Fruit fly (Drosophila melanogaster) whole organism, embryonic: ENCODE data around the gene CG15439.

ENCODE experiments used
- B-H2 ChIP-seq: fragments of 200-800 bp; sonication (Bioruptor generic); optimal IDR thresholded peaks from 2 replicates; lab custom pipeline; 2018; ENCODE audit warnings: missing biosample characterization, mild to moderate bottlenecking, missing genetic modification characterization
- BEAF-32 ChIP-seq: fragments of 200-800 bp; sonication (Bioruptor generic); optimal IDR thresholded peaks from 3 replicates; lab custom pipeline; 2017; ENCODE audit warnings: missing biosample characterization, missing genetic modification characterization, mild to moderate bottlenecking, moderate library complexity, missing genetic modification reagents
- C15 ChIP-seq: fragments of 200-800 bp; sonication (Bioruptor generic); IDR thresholded peaks from 3 replicates; pipeline ENCODE4 v1.3.6; 2022; ENCODE audit warnings: missing biosample characterization, missing genetic modification characterization
- CG12299 ChIP-seq: fragments of 200-800 bp; sonication (Bioruptor generic); optimal IDR thresholded peaks from 2 replicates; lab custom pipeline; 2018; ENCODE audit warnings: missing biosample characterization, mild to moderate bottlenecking, missing genetic modification characterization
- CG13296 ChIP-seq: fragments of 200-800 bp; sonication (Bioruptor generic); optimal IDR thresholded peaks from 3 replicates; lab custom pipeline; 2018; ENCODE audit warnings: missing biosample characterization, mild to moderate bottlenecking, missing genetic modification characterization
- CG14710 ChIP-seq: fragments of 200-800 bp; sonication (Bioruptor generic); optimal IDR thresholded peaks from 3 replicates; lab custom pipeline; 2019; ENCODE audit warnings: missing biosample characterization, mild to moderate bottlenecking, missing genetic modification characterization, moderate library complexity
- CG14860 ChIP-seq: fragments of 200-800 bp; sonication (Bioruptor generic); IDR thresholded peaks from 3 replicates; pipeline ENCODE4 v1.3.6; 2022; ENCODE audit warnings: missing biosample characterization, missing genetic modification characterization; ENCODE audit not compliant: partially characterized antibody
- CG1603 ChIP-seq: fragments of 200-800 bp; sonication (Bioruptor generic); optimal IDR thresholded peaks from 2 replicates; lab custom pipeline; 2019; ENCODE audit warnings: missing biosample characterization, mild to moderate bottlenecking, missing genetic modification characterization, moderate library complexity
- CG18262 ChIP-seq: fragments of 200-800 bp; optimal IDR thresholded peaks from 3 replicates; lab custom pipeline; 2019; ENCODE audit warnings: missing biosample characterization, mild to moderate bottlenecking, missing genetic modification characterization, moderate library complexity
- CG2199 ChIP-seq: fragments of 200-800 bp; sonication (Bioruptor generic); IDR thresholded peaks from 3 replicates; pipeline ENCODE4 v1.3.6; 2022; ENCODE audit warnings: missing biosample characterization, missing genetic modification characterization
- CG4404 ChIP-seq: fragments of 200-800 bp; sonication (Bioruptor generic); IDR thresholded peaks from 2 replicates; pipeline ENCODE4 v1.3.6; 2022; ENCODE audit warnings: missing biosample characterization, missing genetic modification characterization
- CG4424 ChIP-seq: fragments of 200-800 bp; sonication (Bioruptor generic); optimal IDR thresholded peaks from 3 replicates; lab custom pipeline; 2016; ENCODE audit warnings: missing biosample characterization, missing genetic modification characterization
- CG4617 ChIP-seq: fragments of 200-800 bp; sonication (Bioruptor generic); optimal IDR thresholded peaks from 3 replicates; lab custom pipeline; 2016; ENCODE audit warnings: missing biosample characterization, missing genetic modification characterization, borderline replicate concordance
- CG7556 ChIP-seq: fragments of 200-800 bp; sonication (Bioruptor generic); optimal IDR thresholded peaks from 2 replicates; lab custom pipeline; 2017; ENCODE audit warnings: missing biosample characterization, mild to moderate bottlenecking, missing genetic modification characterization
- CG8765 ChIP-seq: fragments of 200-800 bp; sonication (Bioruptor generic); IDR thresholded peaks from 2 replicates; pipeline ENCODE4 v1.3.6; 2022; ENCODE audit warnings: missing biosample characterization, missing genetic modification characterization
- CG9437 ChIP-seq: fragments of 200-800 bp; sonication (Bioruptor generic); optimal IDR thresholded peaks from 2 replicates; lab custom pipeline; 2018; ENCODE audit warnings: missing biosample characterization, mild to moderate bottlenecking, missing genetic modification characterization
- CG9797 ChIP-seq: fragments of 200-800 bp; sonication (Bioruptor generic); optimal IDR thresholded peaks from 3 replicates; lab custom pipeline; 2018; ENCODE audit warnings: missing biosample characterization, mild to moderate bottlenecking, missing genetic modification characterization
- CG9932 ChIP-seq: fragments of 200-800 bp; sonication (Bioruptor generic); IDR thresholded peaks from 2 replicates; pipeline ENCODE4 v1.3.6; 2022; ENCODE audit warnings: missing biosample characterization, missing genetic modification characterization
- CTCF ChIP-seq: fragments of 200-800 bp; sonication (Bioruptor generic); optimal IDR thresholded peaks from 2 replicates; lab custom pipeline; 2017; ENCODE audit warnings: missing biosample characterization, mild to moderate bottlenecking, missing genetic modification characterization, moderate library complexity
- D19A ChIP-seq: fragments of 200-800 bp; optimal IDR thresholded peaks from 3 replicates; lab custom pipeline; 2019; ENCODE audit warnings: missing biosample characterization, mild to moderate bottlenecking, missing genetic modification characterization, moderate library complexity
- H15 ChIP-seq: fragments of 200-800 bp; sonication (Bioruptor generic); IDR thresholded peaks from 3 replicates; pipeline ENCODE4 v1.3.6; 2022; ENCODE audit warnings: missing biosample characterization, missing genetic modification characterization
- Hr39 ChIP-seq: fragments of >200 bp; optimal IDR thresholded peaks from 2 replicates; lab custom pipeline; 2017
- MBD-R2 ChIP-seq: fragments of 200-800 bp; sonication (Bioruptor generic); IDR thresholded peaks from 2 replicates; pipeline ENCODE4 v1.3.6; 2022; ENCODE audit warnings: missing biosample characterization, missing genetic modification characterization
- Neu2 ChIP-seq: fragments of 200-800 bp; sonication (Bioruptor generic); optimal IDR thresholded peaks from 3 replicates; lab custom pipeline; 2016; ENCODE audit warnings: missing biosample characterization, missing genetic modification characterization, borderline replicate concordance
- Nf-YB ChIP-seq: fragments of 200-800 bp; sonication (Bioruptor generic); optimal IDR thresholded peaks from 3 replicates; lab custom pipeline; 2019; ENCODE audit warnings: missing biosample characterization, mild to moderate bottlenecking, missing genetic modification characterization, moderate library complexity
- Oaz ChIP-seq: fragments of 200-800 bp; sonication (Bioruptor generic); IDR thresholded peaks from 2 replicates; pipeline ENCODE4 v1.3.6; 2022; ENCODE audit warnings: missing biosample characterization, missing genetic modification characterization
- Pdp1 ChIP-seq, 2 experiments: fragments of 200-800 bp; sonication (Bioruptor generic); optimal IDR thresholded peaks; 3 replicates each; lab custom pipeline; 2016; ENCODE audit warnings: missing biosample characterization in 2 of 2, missing genetic modification characterization in 2 of 2, mild to moderate bottlenecking in 1 of 2, moderate library complexity in 1 of 2
- TFAM ChIP-seq: fragments of 200-800 bp; sonication (Bioruptor generic); optimal IDR thresholded peaks from 2 replicates; lab custom pipeline; 2017; ENCODE audit warnings: missing biosample characterization, missing genetic modification characterization, inconsistent platforms
- bcd ChIP-seq: fragments of 200-800 bp; sonication (Bioruptor generic); optimal IDR thresholded peaks from 2 replicates; lab custom pipeline; 2017; ENCODE audit warnings: missing biosample characterization, mild to moderate bottlenecking, missing genetic modification characterization
- bigmax ChIP-seq: fragments of 200-800 bp; sonication (Bioruptor generic); optimal IDR thresholded peaks from 2 replicates; lab custom pipeline; 2018; ENCODE audit warnings: missing biosample characterization, mild to moderate bottlenecking, missing genetic modification characterization
- crc ChIP-seq: fragments of 200-800 bp; sonication (Bioruptor generic); optimal IDR thresholded peaks from 2 replicates; lab custom pipeline; 2016; ENCODE audit warnings: missing biosample characterization, missing genetic modification characterization
- dan ChIP-seq: fragments of 200-800 bp; sonication (Bioruptor generic); IDR thresholded peaks from 2 replicates; pipeline ENCODE4 v1.3.6; 2022; ENCODE audit warnings: missing biosample characterization, missing genetic modification characterization
- esg ChIP-seq: fragments of 200-800 bp; sonication (Bioruptor generic); conservative IDR thresholded peaks from 2 replicates; pipeline ENCODE4 v1.3.6; 2022; ENCODE audit warnings: missing biosample characterization, missing genetic modification characterization
- eve ChIP-seq, 2 experiments: fragments of >200 bp; optimal IDR thresholded peaks; 2 replicates each; lab custom pipeline; 2017; ENCODE audit warnings: missing biosample characterization in 2 of 2, missing genetic modification characterization in 2 of 2
- exex ChIP-seq: fragments of 200-800 bp; sonication (Bioruptor generic); optimal IDR thresholded peaks from 4 replicates; lab custom pipeline; 2018; ENCODE audit warnings: missing biosample characterization, mild to moderate bottlenecking, missing genetic modification characterization, moderate library complexity
- gem ChIP-seq: fragments of 200-800 bp; sonication (Bioruptor generic); optimal IDR thresholded peaks from 2 replicates; lab custom pipeline; 2019; ENCODE audit warnings: missing biosample characterization, mild to moderate bottlenecking, missing genetic modification characterization, moderate library complexity
- gfzf ChIP-seq: fragments of 200-800 bp; sonication (Bioruptor generic); optimal IDR thresholded peaks from 2 replicates; lab custom pipeline; 2016; ENCODE audit warnings: missing biosample characterization, mild to moderate bottlenecking, missing genetic modification characterization, moderate library complexity
- grau ChIP-seq: fragments of 200-800 bp; optimal IDR thresholded peaks from 3 replicates; lab custom pipeline; 2019; ENCODE audit warnings: missing biosample characterization, mild to moderate bottlenecking, missing genetic modification characterization, moderate library complexity
- gsb-n ChIP-seq: fragments of 200-800 bp; sonication (Bioruptor generic); optimal IDR thresholded peaks from 3 replicates; lab custom pipeline; 2018; ENCODE audit warnings: missing biosample characterization, mild to moderate bottlenecking, missing genetic modification characterization
- her ChIP-seq: fragments of 200-800 bp; sonication (Bioruptor generic); optimal IDR thresholded peaks from 2 replicates; lab custom pipeline; 2016; ENCODE audit warnings: missing biosample characterization, missing genetic modification characterization
- hkb ChIP-seq, 2 experiments: fragments of 200-800 bp in 1 of 2; fragments of >200 bp in 1 of 2; sonication (Bioruptor generic) in 1 of 2; IDR thresholded peaks in 1 of 2; optimal IDR thresholded peaks in 1 of 2; 2 replicates each; pipeline versions ENCODE4 v1.3.6 to Lab custom; 2017 to 2022; ENCODE audit warnings: missing biosample characterization in 1 of 2, missing genetic modification characterization in 1 of 2
- knrl ChIP-seq: fragments of 200-800 bp; sonication (Bioruptor generic); IDR thresholded peaks from 3 replicates; pipeline ENCODE4 v1.3.6; 2022; ENCODE audit warnings: missing biosample characterization, missing genetic modification characterization; ENCODE audit not compliant: partially characterized antibody
- lab ChIP-seq: fragments of 200-800 bp; sonication (Bioruptor generic); optimal IDR thresholded peaks from 3 replicates; lab custom pipeline; 2017; ENCODE audit warnings: missing biosample characterization, missing genetic modification characterization, mild to moderate bottlenecking, moderate library complexity, missing genetic modification reagents
- lmd ChIP-seq: fragments of 200-800 bp; sonication (Bioruptor generic); IDR thresholded peaks from 2 replicates; pipeline ENCODE4 v1.3.6; 2022; ENCODE audit warnings: missing biosample characterization, missing genetic modification characterization
- nerfin-1 ChIP-seq: fragments of 200-800 bp; sonication (Bioruptor generic); optimal IDR thresholded peaks from 3 replicates; lab custom pipeline; 2019; ENCODE audit warnings: missing biosample characterization, mild to moderate bottlenecking, missing genetic modification characterization, moderate library complexity
- odd ChIP-seq: fragments of 200-800 bp; sonication (Bioruptor generic); optimal IDR thresholded peaks from 2 replicates; lab custom pipeline; 2017; ENCODE audit warnings: missing biosample characterization, mild to moderate bottlenecking, missing genetic modification characterization
- pnt ChIP-seq: fragments of 200-800 bp; sonication (Bioruptor generic); optimal IDR thresholded peaks from 3 replicates; lab custom pipeline; 2016; ENCODE audit warnings: missing biosample characterization, missing genetic modification characterization
- sens-2 ChIP-seq: fragments of 200-800 bp; sonication (Bioruptor generic); IDR thresholded peaks from 2 replicates; pipeline ENCODE4 v1.3.6; 2022; ENCODE audit warnings: missing biosample characterization, missing genetic modification characterization
- sr ChIP-seq: fragments of 200-800 bp; sonication (Bioruptor generic); IDR thresholded peaks from 3 replicates; pipeline ENCODE4 v1.3.6; 2022; ENCODE audit warnings: missing biosample characterization, missing genetic modification characterization
- vvl ChIP-seq: fragments of 200-800 bp; sonication (Bioruptor generic); IDR thresholded peaks from 2 replicates; pipeline ENCODE4 v1.3.6; 2022; ENCODE audit warnings: missing biosample characterization, missing genetic modification characterization

Gene CG15439

DNA sequence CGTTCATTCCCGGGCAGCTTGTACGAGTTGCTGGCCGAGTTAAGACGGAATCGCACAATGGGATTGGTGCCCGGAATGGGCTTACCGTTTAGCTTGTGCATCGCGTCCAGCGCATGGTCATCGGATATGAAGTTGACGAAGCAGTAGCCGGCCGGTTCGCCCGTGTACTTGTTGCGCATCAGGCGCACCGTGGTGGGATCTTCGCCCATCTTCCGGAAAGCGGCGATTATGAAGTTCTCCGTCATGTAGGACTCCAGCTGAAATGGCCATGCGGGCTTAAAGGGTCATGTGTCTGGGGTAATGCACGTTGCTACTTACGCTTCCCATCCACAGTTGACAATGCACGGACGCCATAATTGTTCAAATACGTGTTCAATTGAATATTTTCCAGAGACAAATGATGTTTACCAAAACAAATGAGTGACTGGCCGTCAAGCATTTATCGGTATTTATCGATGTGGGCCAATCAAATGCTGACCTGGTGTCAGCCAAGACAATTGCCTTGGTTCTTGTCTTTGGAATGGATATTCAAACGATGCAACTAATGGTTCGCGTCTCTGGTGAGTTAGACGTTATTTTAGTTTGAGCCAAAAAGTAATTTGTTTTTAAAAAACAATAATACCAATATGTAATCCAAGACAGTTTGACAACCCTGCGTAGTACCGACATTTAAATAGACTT, 1.3 kb upstream of the CG15439 start, which contains the start of the genes Secp43 and ND-B8 (continued):
- TF ChIP-seq hkb (optimal IDR thresholded peaks at IDR 0.05; lab: Kevin White, UChicago) (no peak), hkb (GFP tag; IDR thresholded peaks at IDR 0.05; lab: Robert Waterston, UW) (no peak), CG9932 (peak; percentile 47; the same call in 1 of the 2 replicates), H15 (no peak), eve (GFP tag; optimal IDR thresholded peaks at IDR 0.05; lab: Kevin White, UChicago) (no peak), CG14860 (GFP tag; lab: Robert Waterston, UW) (peak; percentile 65), sens-2 (GFP tag; lab: Robert Waterston, UW) (no peak), CG7556 (GFP tag; lab: Kevin White, UChicago) (no peak), CG14710 (tag; lab: Kevin White, UChicago) (peak; percentile 77), bcd (GFP tag; lab: Kevin White, UChicago) (peak; percentile 21), gsb-n (tag; lab: Kevin White, UChicago) (no peak), pnt (GFP tag; lab: Kevin White, UChicago) (no peak), esg (GFP tag; lab: Robert Waterston, UW) (no peak), CG1603 (tag; lab: Kevin White, UChicago) (peak; percentile 94), CG4617 (GFP tag; lab: Kevin White, UChicago) (peak; percentile 64), odd (GFP tag; lab: Kevin White, UChicago) (no peak), Neu2 (GFP tag; lab: Kevin White, UChicago) (peak; percentile 45), lab (no peak), her (no peak), BEAF-32 (GFP tag; lab: Kevin White, UChicago) (peak; percentile 83), CG13296 (GFP tag; lab: Kevin White, UChicago) (no peak), gfzf (GFP tag; lab: Kevin White, UChicago) (peak; percentile 72), C15 (GFP tag; lab: Robert Waterston, UW) (no peak), Hr39 (lab: Kevin White, UChicago) (no peak), Pdp1 (GFP tag; optimal IDR thresholded peaks at IDR 0.05; lab: Kevin White, UChicago) (peak in 1 of 2 experiments; percentile 44), TFAM (GFP tag; lab: Kevin White, UChicago) (no peak), CG4424 (GFP tag; lab: Kevin White, UChicago) (no peak), lmd (GFP tag; lab: Robert Waterston, UW) (no peak), CG9437 (GFP tag; lab: Kevin White, UChicago) (peak; percentile 2), B-H2 (GFP tag; lab: Kevin White, UChicago) (peak; percentile 74), CG18262 (tag; lab: Kevin White, UChicago) (no peak), Oaz (no peak), crc (GFP tag; lab: Kevin White, UChicago) (no peak), CG4404 (no peak), CG12299 (no peak), MBD-R2 (GFP tag; lab: Robert Waterston, UW) (peak; percentile 93), exex (tag; lab: Kevin White, UChicago) (peak; percentile 16), Nf-YB (no peak), knrl (GFP tag; lab: Robert Waterston, UW) (peak; percentile 74), vvl (GFP tag; lab: Robert Waterston, UW) (peak; percentile 57; the same call in 1 of the 2 replicates), bigmax (GFP tag; lab: Kevin White, UChicago) (no peak), gem (tag; lab: Kevin White, UChicago) (no peak), CG2199 (GFP tag; lab: Robert Waterston, UW) (0 out of 3 replicates have a peak, but pooled peaks have one; percentile 24), dan (GFP tag; lab: Robert Waterston, UW) (no peak), nerfin-1 (tag; lab: Kevin White, UChicago) (peak; percentile 5), sr (GFP tag; lab: Robert Waterston, UW) (no peak), CG8765 (no peak), grau (tag; lab: Kevin White, UChicago) (peak; percentile 6), D19A (peak; percentile 18), CTCF (peak; percentile 72), CG9797 (peak; percentile 41)
